Worm (Caenorhabditis elegans): ENCODE measurements around the gene cutc-1.
A peak's percentile ranks its signal among the peaks of the same experiment; 100 is the strongest.

The cutc-1 gene

ce11 chrIII:8369172-8369571 lies 34.2 kb downstream of the cutc-1 start:
- TF ChIP-seq jun-1 (tag; optimal IDR thresholded peaks at IDR 0.05) = no peak
- no peak for TF ChIP-seq nhr-28 (tag; optimal IDR thresholded peaks at IDR 0.05)
- TF ChIP-seq ztf-11 (tag; optimal IDR thresholded peaks at IDR 0.05) = no peak
- TF ChIP-seq unc-39 (tag; optimal IDR thresholded peaks at IDR 0.05) = no peak

- peak; percentile 15 for TF ChIP-seq nhr-25 (tag; optimal IDR thresholded peaks at IDR 0.05)
- no peak for TF ChIP-seq mml-1 (tag; optimal IDR thresholded peaks at IDR 0.05)
- TF ChIP-seq lin-39 (tag; optimal IDR thresholded peaks at IDR 0.05) = no peak
Observed at ce11 chrIII:8368619-8369018, 34.8 kb downstream of the cutc-1 start, which contains the start of gene R05D3.9. Gene R05D3.9, minus strand, starts transcription at chrIII:8368719.

DNA sequence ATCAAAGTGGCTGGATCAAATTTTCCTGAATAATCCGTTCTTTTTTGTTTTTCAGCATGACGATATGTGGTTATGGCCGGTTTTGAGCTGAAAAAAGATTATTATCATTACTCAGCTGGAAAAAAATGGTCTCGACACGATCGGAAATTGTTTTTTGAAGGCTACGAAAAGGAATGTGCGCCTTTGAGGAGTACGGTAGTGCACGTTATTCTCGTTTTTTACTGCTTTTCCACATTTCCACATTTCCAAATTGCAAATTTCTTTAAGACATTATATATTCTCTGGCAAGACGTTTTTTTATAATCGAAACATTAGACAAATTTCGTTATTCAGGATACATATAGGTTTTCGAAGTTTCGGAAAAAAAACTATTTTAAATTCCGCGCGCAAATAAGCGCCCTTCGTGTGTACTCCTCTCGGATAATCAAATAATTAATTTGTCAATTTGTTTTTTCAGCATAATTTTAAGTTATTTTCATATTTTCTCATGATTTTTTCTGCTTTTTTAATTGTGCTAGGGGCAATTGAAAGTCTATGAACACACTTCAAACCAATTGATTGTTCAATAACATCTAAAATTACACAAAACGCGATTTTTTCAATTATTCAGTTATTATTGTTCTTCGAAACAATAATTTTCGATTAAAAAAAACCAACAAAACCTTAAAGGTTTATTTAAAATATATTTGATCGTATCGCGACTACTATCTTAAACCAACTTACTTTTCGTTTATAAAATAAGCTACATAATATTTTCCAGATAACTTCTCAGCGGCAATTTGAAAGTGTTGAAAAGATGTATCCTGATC lies 40.0 kb downstream of the cutc-1 start, which contains the start of gene R05D3.3:
Gene R05D3.3, plus strand, starts transcription at position 759 of the 809 bp plus-strand sequence.
- TF ChIP-seq hmg-11 (tag; optimal IDR thresholded peaks at IDR 0.05) = no peak
- TF ChIP-seq mdl-1 (tag; optimal IDR thresholded peaks at IDR 0.05) = no peak
- no peak for TF ChIP-seq jun-1 (tag; optimal IDR thresholded peaks at IDR 0.05)
- no peak for TF ChIP-seq lin-39 (tag; optimal IDR thresholded peaks at IDR 0.05)

DNA sequence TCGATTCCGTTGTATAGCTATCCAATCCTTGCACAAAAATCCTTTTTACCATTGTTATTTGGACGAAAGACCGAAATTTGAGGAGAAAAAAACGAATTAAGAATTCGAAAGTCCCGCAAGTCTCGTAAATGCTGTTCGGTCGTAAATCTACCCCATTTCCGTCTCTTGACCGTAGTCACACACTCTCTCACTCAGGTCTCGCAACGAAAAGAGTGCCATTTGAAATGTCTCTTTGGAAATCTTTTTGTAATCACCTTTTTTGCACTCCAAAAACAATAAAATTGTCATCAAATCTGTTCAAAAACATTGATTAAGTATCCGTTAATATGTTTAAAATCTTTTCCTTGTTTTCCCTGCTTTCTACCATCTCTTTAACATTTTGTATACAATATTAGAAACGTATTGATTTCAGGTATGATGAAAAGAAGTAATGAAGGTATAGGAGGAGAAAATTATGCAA lies 45.2 kb downstream of the cutc-1 start, which contains the start of the genes R05D3.8 and rfp-1:
Gene R05D3.8, minus strand, starts transcription at position 115 of the 460 bp plus-strand sequence.
Gene rfp-1, plus strand, starts transcription at position 410 of the 460 bp plus-strand sequence.
- TF ChIP-seq lin-15B (tag; optimal IDR thresholded peaks at IDR 0.05) (peak; percentile 98), lsy-12 (tag; optimal IDR thresholded peaks at IDR 0.05) (peak; percentile 53), ztf-4 (tag; optimal IDR thresholded peaks at IDR 0.05) (no peak), skn-1 (tag; optimal IDR thresholded peaks at IDR 0.05) (peak; percentile 85), ceh-82 (tag; optimal IDR thresholded peaks at IDR 0.05) (no peak), elt-1 (tag; optimal IDR thresholded peaks at IDR 0.05) (no peak), unc-62 (GFP tag; optimal IDR thresholded peaks at IDR 0.05) (no peak), mml-1 (tag; optimal IDR thresholded peaks at IDR 0.05) (no peak), sea-2 (GFP tag; optimal IDR thresholded peaks at IDR 0.05) (no peak), nhr-12 (tag; optimal IDR thresholded peaks at IDR 0.05) (no peak), nhr-77 (tag; optimal IDR thresholded peaks at IDR 0.05) (no peak), ztf-11 (tag; optimal IDR thresholded peaks at IDR 0.05) (no peak), nhr-23 (tag; optimal IDR thresholded peaks at IDR 0.05) (peak; percentile 85), eor-1 (tag; optimal IDR thresholded peaks at IDR 0.05) (no peak), lin-39 (tag; optimal IDR thresholded peaks at IDR 0.05) (peak; percentile 92), ceh-16 (tag; optimal IDR thresholded peaks at IDR 0.05) (no peak), nhr-25 (tag; optimal IDR thresholded peaks at IDR 0.05) (peak; percentile 60), tbx-2 (tag; optimal IDR thresholded peaks at IDR 0.05) (no peak), pqm-1 (tag; optimal IDR thresholded peaks at IDR 0.05) (peak; percentile 53), mdl-1 (tag; optimal IDR thresholded peaks at IDR 0.05) (no peak), nhr-237 (tag; optimal IDR thresholded peaks at IDR 0.05) (no peak), elt-2 (tag; optimal IDR thresholded peaks at IDR 0.05) (peak; percentile 56), nhr-28 (tag; optimal IDR thresholded peaks at IDR 0.05) (no peak), hmg-11 (tag; optimal IDR thresholded peaks at IDR 0.05) (peak; percentile 56), R02D3.7 (tag; optimal IDR thresholded peaks at IDR 0.05) (peak; percentile 99), egl-27 (tag; optimal IDR thresholded peaks at IDR 0.05) (peak; percentile 30), pha-4 (tag; optimal IDR thresholded peaks at IDR 0.05) (peak; percentile 97), daf-12 (tag; optimal IDR thresholded peaks at IDR 0.05) (no peak), nhr-67 (tag; optimal IDR thresholded peaks at IDR 0.05) (no peak), zag-1 (tag; optimal IDR thresholded peaks at IDR 0.05) (no peak), fkh-2 (tag; optimal IDR thresholded peaks at IDR 0.05) (no peak), ama-1 (optimal IDR thresholded peaks at IDR 0.05) (peak; percentile 27), ZK546.5 (tag; optimal IDR thresholded peaks at IDR 0.05) (no peak), aly-2 (tag; optimal IDR thresholded peaks at IDR 0.05) (no peak), ceh-28 (tag; optimal IDR thresholded peaks at IDR 0.05) (peak; percentile 47), nhr-43 (tag; optimal IDR thresholded peaks at IDR 0.05; ENCODE audit: poor library complexity, severe bottlenecking) (peak; percentile 62), egl-5 (tag; optimal IDR thresholded peaks at IDR 0.05) (peak; percentile 99), fos-1 (tag; optimal IDR thresholded peaks at IDR 0.05) (no peak), fkh-10 (GFP tag; optimal IDR thresholded peaks at IDR 0.05) (peak; percentile 58), nhr-76 (tag; optimal IDR thresholded peaks at IDR 0.05) (no peak), nhr-11 (tag; optimal IDR thresholded peaks at IDR 0.05) (peak; percentile 20), jun-1 (tag; optimal IDR thresholded peaks at IDR 0.05) (peak; percentile 16), snpc-4 (tag; optimal IDR thresholded peaks at IDR 0.05) (peak; percentile 39), elt-3 (tag; optimal IDR thresholded peaks at IDR 0.05) (peak in 1 of 3 experiments; percentile 26), unc-39 (tag; optimal IDR thresholded peaks at IDR 0.05) (no peak)

Data from whole organism, L3 larva.